Worm (Caenorhabditis elegans): ENCODE measurements around the gene ctsa-4.1.
A peak's percentile ranks its signal among the peaks of the same experiment; 100 is the strongest.

ctsa-4.1 gene

ce11 chrII:6351887-6352286 is 14.9 kb upstream of the ctsa-4.1 start, which contains the start of gene C32D5.10:
C32D5.10 (minus strand) TSS chrII:6351987.
- TF ChIP-seq F39B2.1 (GFP tag; IDR thresholded peaks at IDR 0.05) (no peak), attf-5 (GFP tag; optimal IDR thresholded peaks at IDR 0.05) (no peak), sdz-38 (tag; optimal IDR thresholded peaks at IDR 0.05) (no peak), rpc-1 (optimal IDR thresholded peaks at IDR 0.05) (no peak), rpc-1 (tag; optimal IDR thresholded peaks at IDR 0.05) (no peak), athp-1 (tag; optimal IDR thresholded peaks at IDR 0.05) (no peak), snpc-1.1 (tag; optimal IDR thresholded peaks at IDR 0.05; ENCODE audit: insufficient read depth) (no peak), repo-1 (tag; optimal IDR thresholded peaks at IDR 0.05) (no peak), C06A6.2 (GFP tag; conservative IDR thresholded peaks at IDR 0.05) (no peak), snpc-3.4 (tag; optimal IDR thresholded peaks at IDR 0.05) (no peak), lin-35 (GFP tag; optimal IDR thresholded peaks at IDR 0.05) (no peak), F49E8.2 (tag; optimal IDR thresholded peaks at IDR 0.05; ENCODE audit: insufficient read depth) (no peak), F22D6.2 (tag; optimal IDR thresholded peaks at IDR 0.05) (no peak), F37B4.10 (GFP tag; IDR thresholded peaks at IDR 0.05) (no peak), egl-18 (GFP tag; IDR thresholded peaks at IDR 0.05) (no peak), ceh-58 (GFP tag; IDR thresholded peaks at IDR 0.05) (no peak)

- TF ChIP-seq mel-28 (tag; optimal IDR thresholded peaks at IDR 0.05; ENCODE audit: borderline replicate concordance), result no peak
- no peak for TF ChIP-seq cebp-2 (GFP tag; IDR thresholded peaks at IDR 0.05)
- no peak for TF ChIP-seq ztf-26 (tag; optimal IDR thresholded peaks at IDR 0.05)
- no peak for TF ChIP-seq chd-7 (tag; optimal IDR thresholded peaks at IDR 0.05)
- TF ChIP-seq dpff-1 (tag; optimal IDR thresholded peaks at IDR 0.05), result no peak
- TF ChIP-seq him-1 (tag; optimal IDR thresholded peaks at IDR 0.05), result no peak
- TF ChIP-seq sptf-2 (GFP tag; optimal IDR thresholded peaks at IDR 0.05), result no peak
- TF ChIP-seq B0336.3 (GFP tag; IDR thresholded peaks at IDR 0.05), result 0 out of 2 replicates have a peak, but pooled peaks have one; percentile 37
- no peak for TF ChIP-seq sdz-38 (tag; optimal IDR thresholded peaks at IDR 0.05)
- TF ChIP-seq ztf-28 (GFP tag; IDR thresholded peaks at IDR 0.05), result no peak
- peak; percentile 41; the same call in 1 of the 2 replicates for TF ChIP-seq zfh-2 (GFP tag; conservative IDR thresholded peaks at IDR 0.05)
- no peak for TF ChIP-seq F57C9.4 (tag; optimal IDR thresholded peaks at IDR 0.05)
- peak; percentile 70 for TF ChIP-seq F23B12.7 (tag; optimal IDR thresholded peaks at IDR 0.05; ENCODE audit: insufficient read depth)
- TF ChIP-seq hrde-1 (tag; optimal IDR thresholded peaks at IDR 0.05; ENCODE audit: borderline replicate concordance), result no peak
- TF ChIP-seq snpc-1.1 (tag; optimal IDR thresholded peaks at IDR 0.05; ENCODE audit: insufficient read depth), result no peak
- TF ChIP-seq nhr-90 (tag; optimal IDR thresholded peaks at IDR 0.05), result no peak
- TF ChIP-seq dox-1 (GFP tag; IDR thresholded peaks at IDR 0.05), result peak; percentile 65
- TF ChIP-seq ceh-100 (GFP tag; IDR thresholded peaks at IDR 0.05), result no peak
- no peak for TF ChIP-seq Y67H2A.10 (GFP tag; conservative IDR thresholded peaks at IDR 0.05)
- TF ChIP-seq ama-1 (optimal IDR thresholded peaks at IDR 0.05), result no peak
- no peak for TF ChIP-seq ama-1 (GFP tag; optimal IDR thresholded peaks at IDR 0.05)
- TF ChIP-seq bed-1 (GFP tag; IDR thresholded peaks at IDR 0.05), result no peak
- TF ChIP-seq madf-3 (GFP tag; IDR thresholded peaks at IDR 0.05), result no peak
- no peak for TF ChIP-seq ztf-22 (GFP tag; optimal IDR thresholded peaks at IDR 0.05)
- no peak for TF ChIP-seq lin-26 (GFP tag; IDR thresholded peaks at IDR 0.05)
- no peak for TF ChIP-seq ztf-6 (GFP tag; IDR thresholded peaks at IDR 0.05)
- peak; percentile 53 for TF ChIP-seq lsl-1 (GFP tag; optimal IDR thresholded peaks at IDR 0.05)
- TF ChIP-seq mcd-1 (GFP tag; IDR thresholded peaks at IDR 0.05), result peak; percentile 66
- peak; percentile 42; the same call in 1 of the 2 replicates for TF ChIP-seq F33H1.4 (GFP tag; IDR thresholded peaks at IDR 0.05)
- TF ChIP-seq F39B2.1 (GFP tag; IDR thresholded peaks at IDR 0.05), result no peak
- TF ChIP-seq hlh-12 (tag; optimal IDR thresholded peaks at IDR 0.05), result no peak
- TF ChIP-seq mxl-1 (tag; optimal IDR thresholded peaks at IDR 0.05), result no peak
- TF ChIP-seq let-526 (GFP tag; IDR thresholded peaks at IDR 0.05), result no peak
- TF ChIP-seq C17E4.6 (GFP tag; IDR thresholded peaks at IDR 0.05), result no peak
These were observed 11.1 kb upstream of the ctsa-4.1 start, which contains the start of gene C32D5.11 for ce11 chrII:6355396-6356346. C32D5.11 (minus strand) TSS chrII:6355446.
